Worm (Caenorhabditis elegans) whole organism, L3 larva: ENCODE results near the gene lys-1.

ENCODE experiments used
- ceh-82 ChIP-seq: fragments of 150-350 bp; optimal IDR thresholded peaks from 2 replicates; lab custom pipeline; 2014; ENCODE audit warnings: missing biosample characterization, missing genetic modification characterization
- daf-12 ChIP-seq: fragments of 150-350 bp; optimal IDR thresholded peaks from 2 replicates; lab custom pipeline; 2014; ENCODE audit warnings: missing biosample characterization, missing genetic modification reagents, missing genetic modification characterization
- elt-1 ChIP-seq: fragments of 150-350 bp; optimal IDR thresholded peaks from 2 replicates; lab custom pipeline; 2014; ENCODE audit warnings: missing biosample characterization, missing genetic modification characterization
- eor-1 ChIP-seq, 2 experiments: fragments of 150-350 bp; optimal IDR thresholded peaks; 2 replicates each; lab custom pipeline; 2014 to 2018; ENCODE audit warnings: missing biosample characterization in 2 of 2, missing genetic modification characterization in 2 of 2
- fkh-10 ChIP-seq: sonication (generic microtip); optimal IDR thresholded peaks from 2 replicates; lab custom pipeline; 2017; ENCODE audit warnings: missing biosample characterization, missing genetic modification reagents, missing genetic modification characterization
- nhr-237 ChIP-seq: fragments of 150-350 bp; optimal IDR thresholded peaks from 2 replicates; lab custom pipeline; 2014; ENCODE audit warnings: missing biosample characterization, missing genetic modification characterization
- snpc-4 ChIP-seq: fragments of 150-350 bp; optimal IDR thresholded peaks from 2 replicates; lab custom pipeline; 2014; ENCODE audit warnings: missing biosample characterization, missing genetic modification characterization
- ztf-11 ChIP-seq: fragments of 150-350 bp; optimal IDR thresholded peaks from 2 replicates; lab custom pipeline; 2014; ENCODE audit warnings: missing biosample characterization, missing genetic modification characterization

ce11 chrV:10237959-10238444 is 39.7 kb upstream of the lys-1 start:
- no peak for TF ChIP-seq ceh-82
- TF ChIP-seq ztf-11, result no peak
- TF ChIP-seq snpc-4 (tag; lab: Kevin White, UChicago), result no peak
- no peak for TF ChIP-seq eor-1 (tag; optimal IDR thresholded peaks at IDR 0.05; lab: Kevin White, UChicago)
- no peak for TF ChIP-seq nhr-237 (tag; lab: Kevin White, UChicago)
- no peak for TF ChIP-seq fkh-10 (GFP tag; lab: Kevin White, UChicago)
- TF ChIP-seq daf-12 (tag; lab: Kevin White, UChicago), result no peak
- TF ChIP-seq elt-1 (tag; lab: Kevin White, UChicago), result no peak
